Fruit fly (Drosophila melanogaster): ENCODE data around the gene Brd.

Gene Brd

DNA sequence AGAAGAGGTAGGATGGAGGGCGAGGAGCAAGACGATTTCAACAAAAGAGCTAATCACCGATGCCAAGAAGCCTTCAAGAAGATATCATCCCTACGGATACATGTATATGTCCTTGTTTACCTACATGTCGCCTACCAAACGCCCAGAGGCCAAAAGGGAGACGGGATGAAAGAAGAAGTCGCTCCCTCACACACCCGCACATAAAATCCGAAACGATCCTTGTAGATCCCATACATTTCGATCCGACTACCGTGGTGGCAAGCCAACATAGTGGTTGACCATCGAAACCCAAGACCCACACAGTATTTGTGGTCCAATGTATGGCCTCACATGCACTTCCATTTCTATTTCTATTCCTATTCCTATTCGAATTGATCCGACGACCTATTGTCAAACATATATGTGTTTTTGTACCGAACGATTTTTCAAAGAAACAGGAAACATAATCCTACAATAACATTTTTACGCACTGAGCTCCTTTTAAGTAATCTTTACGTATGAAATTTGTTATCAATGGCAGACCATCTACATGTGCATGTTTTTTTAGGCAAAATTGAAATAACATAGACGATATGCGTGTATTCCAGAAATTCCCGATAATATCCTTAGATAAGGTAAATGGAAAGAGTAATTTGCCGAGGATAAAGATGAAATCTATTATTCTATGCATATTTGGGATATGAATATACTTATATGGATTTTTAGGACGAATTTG lies 13.7 kb upstream of the Brd start (continued):
- TF ChIP-seq lov (optimal IDR thresholded peaks at IDR 0.05) (no peak), lov (GFP tag; IDR thresholded peaks at IDR 0.05) (peak; percentile 57; the same call in 1 of the 3 replicates), aop (GFP tag; IDR thresholded peaks at IDR 0.05) (no peak), CG10654 (GFP tag; optimal IDR thresholded peaks at IDR 0.05) (no peak), Dp (GFP tag; optimal IDR thresholded peaks at IDR 0.05) (no peak), CG12769 (tag; optimal IDR thresholded peaks at IDR 0.05) (no peak), kni (GFP tag; optimal IDR thresholded peaks at IDR 0.05) (peak; percentile 73), nau (GFP tag; optimal IDR thresholded peaks at IDR 0.05) (no peak), lab (GFP tag; optimal IDR thresholded peaks at IDR 0.05) (no peak), C15 (GFP tag; IDR thresholded peaks at IDR 0.05) (no peak), CG7987 (GFP tag; optimal IDR thresholded peaks at IDR 0.05) (no peak), insv (GFP tag; optimal IDR thresholded peaks at IDR 0.05) (peak in 1 of 2 experiments; percentile 77), ewg (GFP tag; optimal IDR thresholded peaks at IDR 0.05) (no peak), CG3995 (GFP tag; optimal IDR thresholded peaks at IDR 0.05) (no peak), wdn (GFP tag; IDR thresholded peaks at IDR 0.05) (no peak), CG13624 (GFP tag; optimal IDR thresholded peaks at IDR 0.05) (no peak), CG7271 (tag; optimal IDR thresholded peaks at IDR 0.05) (no peak), Med (GFP tag) (no peak), grn (GFP tag; optimal IDR thresholded peaks at IDR 0.05) (peak; percentile 28), CG3726 (GFP tag; IDR thresholded peaks at IDR 0.05) (no peak), CG9817 (tag; optimal IDR thresholded peaks at IDR 0.05) (no peak), Doc3 (GFP tag; IDR thresholded peaks at IDR 0.05; ENCODE audit: partially characterized antibody) (no peak), gsb-n (tag; optimal IDR thresholded peaks at IDR 0.05) (no peak), CG13894 (tag; optimal IDR thresholded peaks at IDR 0.05) (no peak), CG11456 (GFP tag; IDR thresholded peaks at IDR 0.05) (no peak), unpg (GFP tag; optimal IDR thresholded peaks at IDR 0.05) (no peak), CG15696 (tag; optimal IDR thresholded peaks at IDR 0.05) (no peak)

DNA sequence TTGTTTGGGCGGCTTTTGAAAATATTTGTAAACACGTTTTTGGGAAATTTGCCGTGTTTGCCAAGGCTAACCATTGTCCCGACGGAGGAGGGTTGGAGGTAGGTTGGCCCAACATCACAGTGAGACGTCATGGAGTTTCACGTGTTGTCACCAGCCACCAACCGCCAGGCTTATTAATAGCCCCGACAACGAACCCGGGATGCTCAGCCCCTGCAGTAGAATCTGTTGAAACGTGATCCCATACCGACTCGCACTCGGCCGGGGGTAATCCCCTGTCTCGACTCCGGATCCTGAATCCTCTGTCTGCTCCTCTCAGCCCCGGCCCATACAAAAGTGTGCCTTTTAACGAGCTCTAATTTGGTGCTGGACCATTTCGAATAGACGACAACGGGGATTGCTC lies 11.9 kb upstream of the Brd start:
- TF ChIP-seq br (optimal IDR thresholded peaks at IDR 0.05) (no peak), fd96Cb (tag; optimal IDR thresholded peaks at IDR 0.05) (no peak), CG8089 (GFP tag; optimal IDR thresholded peaks at IDR 0.05) (no peak), CG32767 (GFP tag; IDR thresholded peaks at IDR 0.05) (no peak), Vsx1 (GFP tag; optimal IDR thresholded peaks at IDR 0.05) (no peak), CG2116 (GFP tag; optimal IDR thresholded peaks at IDR 0.05) (no peak), Dbx (GFP tag; IDR thresholded peaks at IDR 0.05) (no peak), CG5180 (GFP tag; optimal IDR thresholded peaks at IDR 0.05) (no peak), CG7745 (tag; optimal IDR thresholded peaks at IDR 0.05) (no peak), Opbp (GFP tag; IDR thresholded peaks at IDR 0.05; ENCODE audit: partially characterized antibody) (no peak), prd (optimal IDR thresholded peaks at IDR 0.05) (no peak), prd (GFP tag; IDR thresholded peaks at IDR 0.05) (no peak), Usf (GFP tag; optimal IDR thresholded peaks at IDR 0.05) (no peak), CG2129 (GFP tag; IDR thresholded peaks at IDR 0.05; ENCODE audit: partially characterized antibody) (no peak), wek (GFP tag; optimal IDR thresholded peaks at IDR 0.05) (no peak), CG2199 (GFP tag; IDR thresholded peaks at IDR 0.05) (peak; percentile 71; the same call in 1 of the 3 replicates), tll (GFP tag; optimal IDR thresholded peaks at IDR 0.05) (peak in 1 of 2 experiments; percentile 10), CG9609 (GFP tag; optimal IDR thresholded peaks at IDR 0.05) (no peak), gro (GFP tag; optimal IDR thresholded peaks at IDR 0.05) (no peak), CG34422 (GFP tag; IDR thresholded peaks at IDR 0.05) (no peak), Xbp1 (GFP tag; optimal IDR thresholded peaks at IDR 0.05) (no peak), org-1 (GFP tag; optimal IDR thresholded peaks at IDR 0.05) (no peak), dmrt11E (tag; optimal IDR thresholded peaks at IDR 0.05) (no peak), Adf1 (GFP tag; IDR thresholded peaks at IDR 0.05) (no peak)
